Fruit fly (Drosophila melanogaster): ENCODE results near the gene CG33725.

The CG33725 gene

DNA sequence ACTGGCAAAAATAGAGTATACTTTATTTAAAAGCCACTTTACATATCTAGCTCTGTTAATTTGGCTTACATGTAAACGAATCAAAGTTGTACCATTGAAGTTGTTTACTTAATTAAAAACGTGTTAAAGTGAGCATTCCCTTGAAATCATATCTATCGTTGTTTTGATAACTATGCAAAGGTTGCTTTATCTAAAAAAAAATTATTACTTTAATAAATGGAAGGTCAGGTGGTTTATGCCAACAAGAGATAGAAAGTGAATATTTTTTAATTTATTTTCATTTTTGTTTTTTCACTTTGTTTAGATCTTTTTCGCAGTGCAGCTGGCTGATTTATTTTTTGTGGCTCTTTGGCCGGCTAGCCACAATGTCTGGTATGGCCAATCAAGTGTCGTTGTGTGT, 508 bp downstream of the CG33725 start (continued):
- no peak for TF ChIP-seq CG16813 (GFP tag; IDR thresholded peaks at IDR 0.05; ENCODE audit: partially characterized antibody)
- TF ChIP-seq ERR (GFP tag; optimal IDR thresholded peaks at IDR 0.05) = no peak
- TF ChIP-seq HmgD (GFP tag; optimal IDR thresholded peaks at IDR 0.05) = no peak
- TF ChIP-seq CG7271 (tag; optimal IDR thresholded peaks at IDR 0.05) = no peak
- no peak for TF ChIP-seq CG1603 (tag; optimal IDR thresholded peaks at IDR 0.05)
- no peak for TF ChIP-seq ash1 (GFP tag; optimal IDR thresholded peaks at IDR 0.05)
- peak; percentile 32 for TF ChIP-seq Lhr (GFP tag; optimal IDR thresholded peaks at IDR 0.05)
- TF ChIP-seq CG12219 (GFP tag; optimal IDR thresholded peaks at IDR 0.05) = peak; percentile 52
- peak; percentile 46 for TF ChIP-seq scrt (GFP tag; optimal IDR thresholded peaks at IDR 0.05)
- no peak for TF ChIP-seq Poxn (GFP tag; IDR thresholded peaks at IDR 0.05)
- TF ChIP-seq CG10462 (GFP tag; optimal IDR thresholded peaks at IDR 0.05) = peak; percentile 47
- TF ChIP-seq Antp (GFP tag; optimal IDR thresholded peaks at IDR 0.05) = peak; percentile 23
- peak; percentile 77 for TF ChIP-seq stc (GFP tag; IDR thresholded peaks at IDR 0.05)
- TF ChIP-seq ap (GFP tag; IDR thresholded peaks at IDR 0.05) = no peak
- peak; percentile 37 for TF ChIP-seq CG12744 (GFP tag; optimal IDR thresholded peaks at IDR 0.05)
- TF ChIP-seq maf-S (GFP tag; optimal IDR thresholded peaks at IDR 0.05) = peak; percentile 20
- TF ChIP-seq Lim3 (GFP tag; IDR thresholded peaks at IDR 0.05) = 0 out of 2 replicates have a peak, but pooled peaks have one; percentile 14
- TF ChIP-seq H2.0 (GFP tag; IDR thresholded peaks at IDR 0.05) = peak; percentile 38; the same call in 1 of the 2 replicates
- TF ChIP-seq CG3065 (GFP tag; optimal IDR thresholded peaks at IDR 0.05) = peak; percentile 24
- peak; percentile 80 for TF ChIP-seq Xrp1 (GFP tag; IDR thresholded peaks at IDR 0.05)
- no peak for TF ChIP-seq CG2199 (GFP tag; IDR thresholded peaks at IDR 0.05)
- TF ChIP-seq gsb (GFP tag; IDR thresholded peaks at IDR 0.05) = 0 out of 2 replicates have a peak, but pooled peaks have one; percentile 20
- no peak for TF ChIP-seq Usf (GFP tag; optimal IDR thresholded peaks at IDR 0.05)
- TF ChIP-seq CG10979 (tag; optimal IDR thresholded peaks at IDR 0.05) = peak; percentile 80
- no peak for TF ChIP-seq luna (GFP tag; optimal IDR thresholded peaks at IDR 0.05)
- TF ChIP-seq CG2120 (GFP tag; optimal IDR thresholded peaks at IDR 0.05) = peak; percentile 60
- TF ChIP-seq TFAM (GFP tag; optimal IDR thresholded peaks at IDR 0.05) = no peak
- TF ChIP-seq CG31388 (GFP tag; optimal IDR thresholded peaks at IDR 0.05) = peak; percentile 27
- no peak for TF ChIP-seq mld (GFP tag; IDR thresholded peaks at IDR 0.05; ENCODE audit: partially characterized antibody)
- no peak for TF ChIP-seq corto (GFP tag; optimal IDR thresholded peaks at IDR 0.05)
- TF ChIP-seq Ada2b (GFP tag; IDR thresholded peaks at IDR 0.05) = peak; percentile 68
- peak; percentile 48; the same call in 1 of the 2 replicates for TF ChIP-seq CG11085 (GFP tag; IDR thresholded peaks at IDR 0.05)
- peak; percentile 7 for TF ChIP-seq YL-1 (GFP tag; optimal IDR thresholded peaks at IDR 0.05)
- TF ChIP-seq inv (GFP tag; IDR thresholded peaks at IDR 0.05; ENCODE audit: partially characterized antibody) = no peak
- no peak for TF ChIP-seq vfl (GFP tag; optimal IDR thresholded peaks at IDR 0.05)
- TF ChIP-seq CG9727 (GFP tag; optimal IDR thresholded peaks at IDR 0.05) = peak; percentile 76
- TF ChIP-seq CG4854 (GFP tag; optimal IDR thresholded peaks at IDR 0.05) = peak; percentile 56
- peak; percentile 75 for TF ChIP-seq CG10209 (GFP tag; optimal IDR thresholded peaks at IDR 0.05)
- TF ChIP-seq knrl (GFP tag; IDR thresholded peaks at IDR 0.05; ENCODE audit: partially characterized antibody) = no peak
- no peak for TF ChIP-seq gfzf (GFP tag; optimal IDR thresholded peaks at IDR 0.05)
- TF ChIP-seq CG6689 (GFP tag; IDR thresholded peaks at IDR 0.05) = peak; percentile 77
- TF ChIP-seq CG9876 (GFP tag; optimal IDR thresholded peaks at IDR 0.05) = no peak
- peak; percentile 41 for TF ChIP-seq Hmx (GFP tag; optimal IDR thresholded peaks at IDR 0.05)
- TF ChIP-seq D19A (tag; optimal IDR thresholded peaks at IDR 0.05) = peak; percentile 77
- TF ChIP-seq trh (GFP tag; optimal IDR thresholded peaks at IDR 0.05) = peak; percentile 62
- no peak for TF ChIP-seq Bgb (GFP tag; IDR thresholded peaks at IDR 0.05; ENCODE audit: partially characterized antibody)
- peak; percentile 47 for TF ChIP-seq CG11723 (GFP tag; optimal IDR thresholded peaks at IDR 0.05)
- peak; percentile 59; the same call in 1 of the 2 replicates for TF ChIP-seq CG32532 (GFP tag; IDR thresholded peaks at IDR 0.05)
- TF ChIP-seq kah (GFP tag; optimal IDR thresholded peaks at IDR 0.05) = peak; percentile 51
- peak; percentile 89 for TF ChIP-seq Ets65A (GFP tag)
- TF ChIP-seq CG11247 (GFP tag; IDR thresholded peaks at IDR 0.05) = peak; percentile 47; the same call in 1 of the 2 replicates
